Fruit fly (Drosophila melanogaster) whole organism, embryonic: ENCODE data around the gene CG5191.
A peak's percentile ranks its signal among the peaks of the same experiment; 100 is the strongest.

Experiments used
- Antp ChIP-seq: fragments of 200-800 bp; sonication (Bioruptor generic); optimal IDR thresholded peaks from 3 replicates; lab custom pipeline; 2016; ENCODE audit warnings: missing biosample characterization, missing genetic modification characterization
- Bdp1 ChIP-seq: fragments of 200-800 bp; sonication (Bioruptor generic); optimal IDR thresholded peaks from 3 replicates; lab custom pipeline; 2016; ENCODE audit warnings: missing biosample characterization, missing genetic modification characterization
- Bteb2 ChIP-seq: fragments of 200-800 bp; sonication (Bioruptor generic); optimal IDR thresholded peaks from 2 replicates; lab custom pipeline; 2016; ENCODE audit warnings: missing biosample characterization, missing genetic modification characterization
- CG10959 ChIP-seq: fragments of 200-800 bp; sonication (Bioruptor generic); IDR thresholded peaks from 2 replicates; pipeline ENCODE4 v1.3.6; 2022; ENCODE audit warnings: missing biosample characterization, missing genetic modification characterization
- CG12104 ChIP-seq: fragments of 200-800 bp; sonication (Bioruptor generic); optimal IDR thresholded peaks from 3 replicates; lab custom pipeline; 2016; ENCODE audit warnings: missing biosample characterization, missing genetic modification characterization
- CG12236 ChIP-seq: fragments of 200-800 bp; sonication (Bioruptor generic); optimal IDR thresholded peaks from 2 replicates; lab custom pipeline; 2016; ENCODE audit warnings: missing biosample characterization, missing genetic modification characterization
- CG1233 ChIP-seq: fragments of 200-800 bp; sonication (Bioruptor generic); optimal IDR thresholded peaks from 4 replicates; lab custom pipeline; 2018; ENCODE audit warnings: missing biosample characterization, mild to moderate bottlenecking, missing genetic modification characterization
- CG13123 ChIP-seq: fragments of 200-800 bp; sonication (Bioruptor generic); optimal IDR thresholded peaks from 2 replicates; lab custom pipeline; 2016; ENCODE audit warnings: missing biosample characterization, missing genetic modification characterization
- CG13894 ChIP-seq: fragments of 200-800 bp; sonication (Bioruptor generic); optimal IDR thresholded peaks from 3 replicates; lab custom pipeline; 2018; ENCODE audit warnings: missing biosample characterization, mild to moderate bottlenecking, missing genetic modification characterization, moderate library complexity
- CG14014 ChIP-seq: fragments of 200-800 bp; sonication (Bioruptor generic); IDR thresholded peaks from 2 replicates; pipeline ENCODE4 v1.3.6; 2022; ENCODE audit warnings: missing biosample characterization, missing genetic modification characterization
- CG16815 ChIP-seq: fragments of 200-800 bp; sonication (Bioruptor generic); optimal IDR thresholded peaks from 3 replicates; lab custom pipeline; 2017; ENCODE audit warnings: missing biosample characterization, mild to moderate bottlenecking, missing genetic modification characterization
- CG17385 ChIP-seq: fragments of 200-800 bp; sonication (Bioruptor generic); optimal IDR thresholded peaks from 3 replicates; lab custom pipeline; 2018; ENCODE audit warnings: missing biosample characterization, mild to moderate bottlenecking, missing genetic modification characterization
- CG2889 ChIP-seq: fragments of 200-800 bp; sonication (Bioruptor generic); IDR thresholded peaks from 3 replicates; pipeline ENCODE4 v1.3.6; 2022; ENCODE audit warnings: missing biosample characterization, missing genetic modification characterization
- CG31365 ChIP-seq: fragments of 200-800 bp; sonication (Bioruptor generic); optimal IDR thresholded peaks from 2 replicates; lab custom pipeline; 2018; ENCODE audit warnings: missing biosample characterization, mild to moderate bottlenecking, missing genetic modification characterization
- CG3847 ChIP-seq: fragments of 200-800 bp; sonication (Bioruptor generic); IDR thresholded peaks from 2 replicates; pipeline ENCODE4 v1.3.6; 2022; ENCODE audit warnings: missing biosample characterization, missing genetic modification characterization
- CG4282 ChIP-seq: fragments of 200-800 bp; sonication (Bioruptor generic); optimal IDR thresholded peaks from 2 replicates; lab custom pipeline; 2016; ENCODE audit warnings: missing biosample characterization, missing genetic modification characterization
- CG4854 ChIP-seq: fragments of 200-800 bp; sonication (Bioruptor generic); optimal IDR thresholded peaks from 2 replicates; lab custom pipeline; 2016; ENCODE audit warnings: missing biosample characterization, missing genetic modification characterization, inconsistent platforms
- CG6813 ChIP-seq: fragments of 200-800 bp; sonication (Bioruptor generic); optimal IDR thresholded peaks from 2 replicates; lab custom pipeline; 2017; ENCODE audit warnings: missing biosample characterization, missing genetic modification characterization, mild to moderate bottlenecking, moderate library complexity, missing genetic modification reagents
- CG7745 ChIP-seq: fragments of 200-800 bp; sonication (Bioruptor generic); optimal IDR thresholded peaks from 2 replicates; lab custom pipeline; 2018; ENCODE audit warnings: missing biosample characterization, mild to moderate bottlenecking, missing genetic modification characterization, moderate library complexity
- CG7963 ChIP-seq: fragments of 200-800 bp; sonication (Bioruptor generic); IDR thresholded peaks from 3 replicates; pipeline ENCODE4 v1.3.6; 2022; ENCODE audit warnings: missing biosample characterization, missing genetic modification characterization; ENCODE audit not compliant: partially characterized antibody
- CG8388 ChIP-seq: fragments of 200-800 bp; sonication (Bioruptor generic); optimal IDR thresholded peaks from 2 replicates; lab custom pipeline; 2019; ENCODE audit warnings: missing biosample characterization, mild to moderate bottlenecking, missing genetic modification characterization, moderate library complexity
- Camta ChIP-seq: fragments of 200-800 bp; sonication (Bioruptor generic); optimal IDR thresholded peaks from 2 replicates; lab custom pipeline; 2016; ENCODE audit warnings: missing biosample characterization, missing genetic modification characterization
- Doc3 ChIP-seq: fragments of 200-800 bp; sonication (Bioruptor generic); IDR thresholded peaks from 3 replicates; pipeline ENCODE4 v1.3.6; 2022; ENCODE audit warnings: missing biosample characterization, missing genetic modification characterization; ENCODE audit not compliant: partially characterized antibody
- Eip74EF ChIP-seq, 2 experiments: fragments of 200-800 bp in 1 of 2; fragments of >200 bp in 1 of 2; sonication (Bioruptor generic) in 1 of 2; optimal IDR thresholded peaks; 2 replicates each; lab custom pipeline; 2017 to 2019; ENCODE audit warnings: missing biosample characterization in 2 of 2, missing genetic modification characterization in 2 of 2, mild to moderate bottlenecking in 1 of 2, moderate library complexity in 1 of 2
- Elba2 ChIP-seq: fragments of 200-800 bp; sonication (Bioruptor generic); optimal IDR thresholded peaks from 3 replicates; lab custom pipeline; 2016; ENCODE audit warnings: missing biosample characterization, missing genetic modification characterization
- MTF-1 ChIP-seq: fragments of 200-800 bp; sonication (Bioruptor generic); optimal IDR thresholded peaks from 2 replicates; lab custom pipeline; 2018; ENCODE audit warnings: missing biosample characterization, mild to moderate bottlenecking, missing genetic modification characterization, borderline replicate concordance
- NC2β ChIP-seq: fragments of 200-800 bp; sonication (Bioruptor generic); optimal IDR thresholded peaks from 2 replicates; lab custom pipeline; 2016; ENCODE audit warnings: missing biosample characterization, missing genetic modification characterization
- PHDP ChIP-seq: fragments of 200-800 bp; sonication (Bioruptor generic); optimal IDR thresholded peaks from 3 replicates; lab custom pipeline; 2018; ENCODE audit warnings: missing biosample characterization, mild to moderate bottlenecking, missing genetic modification characterization, moderate library complexity
- Rfx ChIP-seq: fragments of 200-800 bp; sonication (Bioruptor generic); IDR thresholded peaks from 2 replicates; pipeline ENCODE4 v1.3.6; 2022; ENCODE audit warnings: missing biosample characterization, missing genetic modification characterization
- Rx ChIP-seq: fragments of 200-800 bp; sonication (Bioruptor generic); IDR thresholded peaks from 2 replicates; pipeline ENCODE4 v1.3.6; 2022; ENCODE audit warnings: missing biosample characterization, missing genetic modification characterization
- Sin3A ChIP-seq: fragments of >200 bp; optimal IDR thresholded peaks from 2 replicates; lab custom pipeline; 2018
- Six4 ChIP-seq: fragments of 200-800 bp; sonication (Bioruptor generic); optimal IDR thresholded peaks from 2 replicates; lab custom pipeline; 2016; ENCODE audit warnings: missing biosample characterization, missing genetic modification characterization
- Spps ChIP-seq: fragments of 200-800 bp; sonication (Bioruptor generic); optimal IDR thresholded peaks from 2 replicates; lab custom pipeline; 2018; ENCODE audit warnings: missing biosample characterization, mild to moderate bottlenecking, missing genetic modification characterization
- Ssrp ChIP-seq: fragments of 200-800 bp; sonication (Bioruptor generic); optimal IDR thresholded peaks from 2 replicates; lab custom pipeline; 2018; ENCODE audit warnings: missing biosample characterization, mild to moderate bottlenecking, missing genetic modification characterization, moderate library complexity
- amos ChIP-seq: fragments of 200-800 bp; sonication (Bioruptor generic); IDR thresholded peaks from 2 replicates; pipeline ENCODE4 v1.3.6; 2022; ENCODE audit warnings: missing biosample characterization, missing genetic modification characterization; ENCODE audit not compliant: partially characterized antibody
- chif ChIP-seq, 2 experiments: fragments of 200-800 bp; sonication (Bioruptor generic); optimal IDR thresholded peaks; 3 replicates each; lab custom pipeline; 2016; ENCODE audit warnings: missing biosample characterization in 2 of 2, missing genetic modification characterization in 2 of 2
- crol ChIP-seq: fragments of 200-800 bp; sonication (Bioruptor generic); IDR thresholded peaks from 2 replicates; pipeline ENCODE4 v1.3.6; 2022; ENCODE audit warnings: missing biosample characterization, missing genetic modification characterization
- ewg ChIP-seq: fragments of 200-800 bp; sonication (Bioruptor generic); optimal IDR thresholded peaks from 3 replicates; lab custom pipeline; 2017; ENCODE audit warnings: mild to moderate bottlenecking, missing biosample characterization, missing genetic modification reagents, missing genetic modification characterization
- hb ChIP-seq: fragments of 200-800 bp; sonication (Bioruptor generic); IDR thresholded peaks from 3 replicates; pipeline ENCODE4 v1.3.6; 2022; ENCODE audit warnings: missing biosample characterization, missing genetic modification characterization; ENCODE audit not compliant: partially characterized antibody
- klu ChIP-seq: fragments of 200-800 bp; sonication (Bioruptor generic); IDR thresholded peaks from 2 replicates; pipeline ENCODE4 v1.3.6; 2022; ENCODE audit warnings: missing biosample characterization, missing genetic modification characterization
- mld ChIP-seq: fragments of 200-800 bp; sonication (Bioruptor generic); IDR thresholded peaks from 3 replicates; pipeline ENCODE4 v1.3.6; 2022; ENCODE audit warnings: missing biosample characterization, missing genetic modification characterization; ENCODE audit not compliant: partially characterized antibody
- nmo ChIP-seq: fragments of 200-800 bp; sonication (Bioruptor generic); optimal IDR thresholded peaks from 2 replicates; lab custom pipeline; 2018; ENCODE audit warnings: missing biosample characterization, mild to moderate bottlenecking, missing genetic modification characterization, moderate library complexity
- pb ChIP-seq: fragments of 200-800 bp; sonication (Bioruptor generic); optimal IDR thresholded peaks from 3 replicates; lab custom pipeline; 2016; ENCODE audit warnings: missing biosample characterization, missing genetic modification characterization
- pnt ChIP-seq: fragments of 200-800 bp; sonication (Bioruptor generic); optimal IDR thresholded peaks from 3 replicates; lab custom pipeline; 2016; ENCODE audit warnings: missing biosample characterization, missing genetic modification characterization
- salm ChIP-seq: fragments of 200-800 bp; sonication (Bioruptor generic); optimal IDR thresholded peaks from 2 replicates; lab custom pipeline; 2018; ENCODE audit warnings: missing biosample characterization, mild to moderate bottlenecking, missing genetic modification characterization
- scrt ChIP-seq: fragments of 200-800 bp; sonication (Bioruptor generic); optimal IDR thresholded peaks from 2 replicates; lab custom pipeline; 2018; ENCODE audit warnings: missing biosample characterization, mild to moderate bottlenecking, missing genetic modification characterization, moderate library complexity
- seq ChIP-seq: fragments of 200-800 bp; sonication (Bioruptor generic); IDR thresholded peaks from 2 replicates; pipeline ENCODE4 v1.3.6; 2022; ENCODE audit warnings: missing biosample characterization, missing genetic modification characterization
- tap ChIP-seq: fragments of 200-800 bp; optimal IDR thresholded peaks from 3 replicates; lab custom pipeline; 2019; ENCODE audit warnings: missing biosample characterization, mild to moderate bottlenecking, missing genetic modification characterization, moderate library complexity
- tgo ChIP-seq: fragments of 200-800 bp; sonication (Bioruptor generic); IDR thresholded peaks from 3 replicates; pipeline ENCODE4 v1.3.6; 2022; ENCODE audit warnings: missing biosample characterization, missing genetic modification characterization
- tx ChIP-seq: fragments of 200-800 bp; sonication (Bioruptor generic); optimal IDR thresholded peaks from 2 replicates; lab custom pipeline; 2016; ENCODE audit warnings: missing biosample characterization, missing genetic modification characterization
- zen2 ChIP-seq: fragments of 200-800 bp; sonication (Bioruptor generic); IDR thresholded peaks from 3 replicates; pipeline ENCODE4 v1.3.6; 2022; ENCODE audit warnings: missing biosample characterization, missing genetic modification characterization; ENCODE audit not compliant: partially characterized antibody

Gene CG5191

DNA sequence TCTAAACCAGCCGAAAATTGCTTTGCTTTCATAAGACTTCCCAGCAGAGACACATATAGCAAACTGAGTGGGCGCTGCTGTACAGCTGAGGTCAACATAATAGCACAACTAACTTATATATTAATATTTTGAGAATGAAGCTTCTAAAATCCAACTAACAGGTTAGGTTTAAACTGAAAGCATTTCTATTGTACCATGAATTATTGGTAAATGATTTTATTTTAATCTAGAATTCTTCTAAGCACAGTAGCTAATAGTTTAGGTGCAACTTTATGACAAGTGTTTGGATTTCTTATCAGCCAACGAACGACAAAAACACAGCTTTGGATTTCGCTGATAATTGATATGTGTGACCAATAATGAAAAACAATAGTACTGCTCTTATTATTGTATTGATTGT, 5.6 kb upstream of the CG5191 start (continued):
- peak; percentile 74 for TF ChIP-seq tap (tag; lab: Kevin White, UChicago)
- TF ChIP-seq seq (GFP tag; lab: Robert Waterston, UW), result no peak
- TF ChIP-seq Rx, result no peak
- TF ChIP-seq CG4282 (GFP tag; lab: Kevin White, UChicago), result no peak
- no peak for TF ChIP-seq Doc3 (GFP tag; lab: Robert Waterston, UW)
- TF ChIP-seq Elba2 (GFP tag; lab: Kevin White, UChicago), result no peak
- no peak for TF ChIP-seq CG7963 (GFP tag; lab: Robert Waterston, UW)
- no peak for TF ChIP-seq Camta (GFP tag; lab: Kevin White, UChicago)
- no peak for TF ChIP-seq CG16815 (GFP tag; lab: Kevin White, UChicago)
- TF ChIP-seq ewg (GFP tag; lab: Kevin White, UChicago), result no peak
- TF ChIP-seq NC2β, result no peak
- TF ChIP-seq CG14014 (GFP tag; lab: Robert Waterston, UW), result peak; percentile 59
- TF ChIP-seq Bdp1 (GFP tag; lab: Kevin White, UChicago), result no peak
- peak; percentile 81 for TF ChIP-seq Rfx (GFP tag; lab: Robert Waterston, UW)
- peak; percentile 64 for TF ChIP-seq nmo
- no peak for TF ChIP-seq pb
- peak; percentile 2 for TF ChIP-seq PHDP (tag; lab: Kevin White, UChicago)
- TF ChIP-seq chif (GFP tag; optimal IDR thresholded peaks at IDR 0.05; lab: Kevin White, UChicago), result no peak
- peak; percentile 12 for TF ChIP-seq pnt (GFP tag; lab: Kevin White, UChicago)
- no peak for TF ChIP-seq CG12104 (GFP tag; lab: Kevin White, UChicago)
- no peak for TF ChIP-seq Ssrp (tag; lab: Kevin White, UChicago)
- TF ChIP-seq CG4854, result no peak
- no peak for TF ChIP-seq Spps (tag; lab: Kevin White, UChicago)
- no peak for TF ChIP-seq CG3847 (GFP tag; lab: Robert Waterston, UW)
- TF ChIP-seq Bteb2 (GFP tag; lab: Kevin White, UChicago), result no peak
- no peak for TF ChIP-seq CG7745 (tag; lab: Kevin White, UChicago)
- TF ChIP-seq scrt, result peak; percentile 70
- TF ChIP-seq CG8388, result peak; percentile 15
- TF ChIP-seq tx (GFP tag; lab: Kevin White, UChicago), result no peak
- no peak for TF ChIP-seq CG10959 (GFP tag; lab: Robert Waterston, UW)
- TF ChIP-seq Six4, result no peak
- no peak for TF ChIP-seq zen2 (GFP tag; lab: Robert Waterston, UW)
- TF ChIP-seq CG17385 (GFP tag; lab: Kevin White, UChicago), result no peak
- no peak for TF ChIP-seq Sin3A (lab: Kevin White, UChicago)
- no peak for TF ChIP-seq CG13123
- TF ChIP-seq hb (GFP tag; lab: Robert Waterston, UW), result no peak
- TF ChIP-seq klu (GFP tag; lab: Robert Waterston, UW), result peak; percentile 34; the same call in 1 of the 2 replicates
- peak; percentile 50 for TF ChIP-seq CG1233
- peak; percentile 40 for TF ChIP-seq CG31365 (tag; lab: Kevin White, UChicago)
- TF ChIP-seq Antp (GFP tag; lab: Kevin White, UChicago), result no peak
- TF ChIP-seq mld, result no peak
- peak; percentile 67 for TF ChIP-seq CG13894 (tag; lab: Kevin White, UChicago)
- no peak for TF ChIP-seq MTF-1 (GFP tag; lab: Kevin White, UChicago)
- TF ChIP-seq amos (GFP tag; lab: Robert Waterston, UW), result no peak
- no peak for TF ChIP-seq CG12236
- TF ChIP-seq CG2889 (GFP tag; lab: Robert Waterston, UW), result no peak
- TF ChIP-seq salm (tag; lab: Kevin White, UChicago), result no peak
- TF ChIP-seq tgo (GFP tag; lab: Robert Waterston, UW), result peak; percentile 74
- peak; percentile 23 for TF ChIP-seq CG6813 (GFP tag; lab: Kevin White, UChicago)
- peak in 1 of 2 experiments; percentile 56 for TF ChIP-seq Eip74EF (GFP tag; optimal IDR thresholded peaks at IDR 0.05; lab: Kevin White, UChicago)
- no peak for TF ChIP-seq crol (GFP tag; lab: Robert Waterston, UW)
